Fruit fly (Drosophila melanogaster) whole organism, embryonic: ENCODE results near the gene CG3119.
A peak's percentile ranks its signal among the peaks of the same experiment; 100 is the strongest.

Source experiments
- CG1024 ChIP-seq: fragments of 200-800 bp; sonication (Bioruptor generic); IDR thresholded peaks from 2 replicates; pipeline ENCODE4 v1.3.6; 2022; ENCODE audit warnings: missing biosample characterization, missing genetic modification characterization
- CG10979 ChIP-seq: fragments of 200-800 bp; sonication (Bioruptor generic); optimal IDR thresholded peaks from 2 replicates; lab custom pipeline; 2018; ENCODE audit warnings: missing biosample characterization, mild to moderate bottlenecking, missing genetic modification characterization, moderate library complexity
- CG13894 ChIP-seq: fragments of 200-800 bp; sonication (Bioruptor generic); optimal IDR thresholded peaks from 3 replicates; lab custom pipeline; 2018; ENCODE audit warnings: missing biosample characterization, mild to moderate bottlenecking, missing genetic modification characterization, moderate library complexity
- CG14014 ChIP-seq: fragments of 200-800 bp; sonication (Bioruptor generic); IDR thresholded peaks from 2 replicates; pipeline ENCODE4 v1.3.6; 2022; ENCODE audit warnings: missing biosample characterization, missing genetic modification characterization
- CG18262 ChIP-seq: fragments of 200-800 bp; optimal IDR thresholded peaks from 3 replicates; lab custom pipeline; 2019; ENCODE audit warnings: missing biosample characterization, mild to moderate bottlenecking, missing genetic modification characterization, moderate library complexity
- CG1832 ChIP-seq: fragments of 200-800 bp; sonication (Bioruptor generic); optimal IDR thresholded peaks from 2 replicates; lab custom pipeline; 2017; ENCODE audit warnings: missing biosample characterization, mild to moderate bottlenecking, missing genetic modification characterization, inconsistent platforms
- CG18619 ChIP-seq: fragments of 200-800 bp; sonication (Bioruptor generic); optimal IDR thresholded peaks from 3 replicates; lab custom pipeline; 2017; ENCODE audit warnings: missing biosample characterization, mild to moderate bottlenecking, missing genetic modification characterization
- Ets65A ChIP-seq: fragments of 200-800 bp; sonication (Bioruptor generic); peaks from one replicate; lab custom pipeline; 2016; ENCODE audit warnings: missing biosample characterization, missing genetic modification characterization
- Gsc ChIP-seq: fragments of 200-800 bp; sonication (Bioruptor generic); IDR thresholded peaks from 2 replicates; pipeline ENCODE4 v1.3.6; 2022; ENCODE audit warnings: missing biosample characterization, missing genetic modification characterization
- Hey ChIP-seq: fragments of 200-800 bp; sonication (Bioruptor generic); optimal IDR thresholded peaks from 3 replicates; lab custom pipeline; 2018; ENCODE audit warnings: missing biosample characterization, mild to moderate bottlenecking, missing genetic modification characterization
- Hr3 ChIP-seq: fragments of 200-800 bp; sonication (Bioruptor generic); optimal IDR thresholded peaks from 3 replicates; lab custom pipeline; 2016; ENCODE audit warnings: missing biosample characterization, missing genetic modification characterization
- Kr ChIP-seq: fragments of 200-800 bp; sonication (Bioruptor generic); optimal IDR thresholded peaks from 2 replicates; lab custom pipeline; 2017; ENCODE audit warnings: missing biosample characterization, mild to moderate bottlenecking, missing genetic modification characterization
- Lhr ChIP-seq: fragments of 200-800 bp; sonication (Bioruptor generic); optimal IDR thresholded peaks from 3 replicates; lab custom pipeline; 2017; ENCODE audit warnings: mild to moderate bottlenecking, missing biosample characterization, missing genetic modification reagents, missing genetic modification characterization
- Med ChIP-seq: fragments of 200-800 bp; sonication (Bioruptor generic); peaks from one replicate; lab custom pipeline; 2016; ENCODE audit warnings: missing biosample characterization, missing genetic modification characterization, mild to moderate bottlenecking, inconsistent platforms, moderate library complexity
- Nf-YC ChIP-seq: fragments of 200-800 bp; optimal IDR thresholded peaks from 3 replicates; lab custom pipeline; 2019; ENCODE audit warnings: missing biosample characterization, mild to moderate bottlenecking, missing genetic modification characterization, moderate library complexity
- Ssrp ChIP-seq: fragments of 200-800 bp; sonication (Bioruptor generic); optimal IDR thresholded peaks from 2 replicates; lab custom pipeline; 2018; ENCODE audit warnings: missing biosample characterization, mild to moderate bottlenecking, missing genetic modification characterization, moderate library complexity
- Xrp1 ChIP-seq: fragments of 200-800 bp; sonication (Bioruptor generic); IDR thresholded peaks from 2 replicates; pipeline ENCODE4 v1.3.6; 2022; ENCODE audit warnings: missing biosample characterization, missing genetic modification characterization
- chinmo ChIP-seq: fragments of 200-800 bp; sonication (Bioruptor generic); IDR thresholded peaks from 4 replicates; pipeline ENCODE4 v1.3.6; 2022; ENCODE audit warnings: missing biosample characterization, missing genetic modification characterization; ENCODE audit not compliant: partially characterized antibody
- dysf ChIP-seq: fragments of 200-800 bp; sonication (Bioruptor generic); IDR thresholded peaks from 3 replicates; pipeline ENCODE4 v1.3.6; 2022; ENCODE audit warnings: missing biosample characterization, missing genetic modification characterization
- gem ChIP-seq: fragments of 200-800 bp; sonication (Bioruptor generic); optimal IDR thresholded peaks from 2 replicates; lab custom pipeline; 2019; ENCODE audit warnings: missing biosample characterization, mild to moderate bottlenecking, missing genetic modification characterization, moderate library complexity
- gsb-n ChIP-seq: fragments of 200-800 bp; sonication (Bioruptor generic); optimal IDR thresholded peaks from 3 replicates; lab custom pipeline; 2018; ENCODE audit warnings: missing biosample characterization, mild to moderate bottlenecking, missing genetic modification characterization
- inv ChIP-seq: fragments of 200-800 bp; sonication (Bioruptor generic); IDR thresholded peaks from 2 replicates; pipeline ENCODE4 v1.3.6; 2022; ENCODE audit warnings: missing biosample characterization, missing genetic modification characterization; ENCODE audit not compliant: partially characterized antibody
- kni ChIP-seq: fragments of 200-800 bp; sonication (Bioruptor generic); optimal IDR thresholded peaks from 3 replicates; lab custom pipeline; 2017; ENCODE audit warnings: mild to moderate bottlenecking, missing biosample characterization, missing genetic modification reagents, missing genetic modification characterization
- lilli ChIP-seq: fragments of 200-800 bp; sonication (Bioruptor generic); optimal IDR thresholded peaks from 3 replicates; lab custom pipeline; 2016; ENCODE audit warnings: missing biosample characterization, missing genetic modification characterization
- nau ChIP-seq: fragments of 200-800 bp; sonication (Bioruptor generic); optimal IDR thresholded peaks from 3 replicates; lab custom pipeline; 2017; ENCODE audit warnings: missing biosample characterization, mild to moderate bottlenecking, missing genetic modification characterization, missing genetic modification reagents
- nerfin-2 ChIP-seq: fragments of 200-800 bp; sonication (Bioruptor generic); IDR thresholded peaks from 2 replicates; pipeline ENCODE4 v1.3.6; 2022; ENCODE audit warnings: missing biosample characterization, missing genetic modification characterization; ENCODE audit not compliant: partially characterized antibody
- pan ChIP-seq, 4 experiments: fragments of >200 bp in 3 of 4; fragments of 200-800 bp in 1 of 4; sonication (Bioruptor generic) in 1 of 4; optimal IDR thresholded peaks in 3 of 4; IDR thresholded peaks in 1 of 4; 2 replicates each; pipeline versions ENCODE4 v1.3.6 to Lab custom; 2017 to 2022; ENCODE audit warnings: missing biosample characterization in 2 of 4, missing genetic modification characterization in 2 of 4, mixed read lengths in 1 of 4
- pho ChIP-seq: fragments of 200-800 bp; sonication (Bioruptor generic); optimal IDR thresholded peaks from 2 replicates; lab custom pipeline; 2016; ENCODE audit warnings: missing biosample characterization, missing genetic modification characterization
- prd ChIP-seq, 3 experiments: fragments of >200 bp in 2 of 3; fragments of 200-800 bp in 1 of 3; sonication (Bioruptor generic) in 1 of 3; optimal IDR thresholded peaks in 2 of 3; IDR thresholded peaks in 1 of 3; 2 replicates in 2 of 3; 3 replicates in 1 of 3; pipeline versions ENCODE4 v1.3.6 to Lab custom; 2017 to 2022; ENCODE audit warnings: missing biosample characterization in 1 of 3, missing genetic modification characterization in 1 of 3
- pros ChIP-seq: fragments of 200-800 bp; sonication (Bioruptor generic); optimal IDR thresholded peaks from 3 replicates; lab custom pipeline; 2019; ENCODE audit warnings: missing biosample characterization, mild to moderate bottlenecking, missing genetic modification characterization, moderate library complexity
- rib ChIP-seq: fragments of 200-800 bp; sonication (Bioruptor generic); IDR thresholded peaks from 2 replicates; pipeline ENCODE4 v1.3.6; 2022; ENCODE audit warnings: missing biosample characterization, missing genetic modification characterization
- shn ChIP-seq: fragments of 200-800 bp; sonication (Bioruptor generic); optimal IDR thresholded peaks from 3 replicates; lab custom pipeline; 2016; ENCODE audit warnings: missing biosample characterization, missing genetic modification characterization
- stc ChIP-seq: fragments of 200-800 bp; sonication (Bioruptor generic); IDR thresholded peaks from 2 replicates; pipeline ENCODE4 v1.3.6; 2022; ENCODE audit warnings: missing biosample characterization, missing genetic modification characterization
- vvl ChIP-seq: fragments of 200-800 bp; sonication (Bioruptor generic); IDR thresholded peaks from 2 replicates; pipeline ENCODE4 v1.3.6; 2022; ENCODE audit warnings: missing biosample characterization, missing genetic modification characterization

Gene CG3119

dm6 chr2L:2872309-2872932 lies 34.8 kb upstream of the CG3119 start (continued):
- TF ChIP-seq CG13894: peak; percentile 21
- TF ChIP-seq dysf (GFP tag; lab: Robert Waterston, UW): peak; percentile 72
- peak; percentile 28; the same call in 1 of the 2 replicates for TF ChIP-seq stc (GFP tag; lab: Robert Waterston, UW)
- TF ChIP-seq CG10979 (tag; lab: Kevin White, UChicago): no peak
- no peak for TF ChIP-seq pan (optimal IDR thresholded peaks at IDR 0.05; lab: Kevin White, UChicago)
- peak in 1 of 2 experiments; percentile 63 for TF ChIP-seq pan (GFP tag; optimal IDR thresholded peaks at IDR 0.05 in 1 of 2, IDR thresholded peaks at IDR 0.05 in 1 of 2)
- no peak for TF ChIP-seq pros (GFP tag; lab: Kevin White, UChicago)
- TF ChIP-seq lilli: peak; percentile 56
- peak; percentile 49 for TF ChIP-seq CG18619 (GFP tag; lab: Kevin White, UChicago)
- TF ChIP-seq gem (tag; lab: Kevin White, UChicago): peak; percentile 63
- TF ChIP-seq Ssrp (tag; lab: Kevin White, UChicago): peak; percentile 16
- peak; percentile 17 for TF ChIP-seq CG18262 (tag; lab: Kevin White, UChicago)
- no peak for TF ChIP-seq rib
- 0 out of 2 replicates have a peak, but pooled peaks have one; percentile 18 for TF ChIP-seq CG1024 (GFP tag; lab: Robert Waterston, UW)
- TF ChIP-seq CG1832 (GFP tag; lab: Kevin White, UChicago): no peak
- no peak for TF ChIP-seq kni (GFP tag; lab: Kevin White, UChicago)
- TF ChIP-seq Xrp1 (GFP tag; lab: Robert Waterston, UW): peak; percentile 49; the same call in 1 of the 2 replicates
- peak; percentile 30 for TF ChIP-seq nau
- TF ChIP-seq Nf-YC (tag; lab: Kevin White, UChicago): peak; percentile 33
- TF ChIP-seq nerfin-2 (GFP tag; lab: Robert Waterston, UW): no peak
- TF ChIP-seq Hr3 (GFP tag; lab: Kevin White, UChicago): no peak
- no peak for TF ChIP-seq pho (GFP tag; lab: Kevin White, UChicago)
- peak; percentile 65; the same call in 1 of the 2 replicates for TF ChIP-seq CG14014 (GFP tag; lab: Robert Waterston, UW)
- no peak for TF ChIP-seq prd (optimal IDR thresholded peaks at IDR 0.05; lab: Kevin White, UChicago)
- TF ChIP-seq prd (GFP tag; IDR thresholded peaks at IDR 0.05; lab: Robert Waterston, UW): peak; percentile 31; the same call in 1 of the 3 replicates
- TF ChIP-seq Hey (tag; lab: Kevin White, UChicago): no peak
- TF ChIP-seq Kr (GFP tag; lab: Kevin White, UChicago): no peak
- TF ChIP-seq Gsc (GFP tag; lab: Robert Waterston, UW): no peak
- peak; percentile 31 for TF ChIP-seq gsb-n (tag; lab: Kevin White, UChicago)

- no peak for TF ChIP-seq shn (GFP tag; lab: Kevin White, UChicago)
- TF ChIP-seq chinmo: 0 out of 4 replicates have a peak, but pooled peaks have one; percentile 66
- no peak for TF ChIP-seq Lhr (GFP tag; lab: Kevin White, UChicago)
- no peak for TF ChIP-seq pros (GFP tag; lab: Kevin White, UChicago)
- 0 out of 2 replicates have a peak, but pooled peaks have one; percentile 16 for TF ChIP-seq inv
- peak; percentile 68; the same call in 1 of the 2 replicates for TF ChIP-seq vvl (GFP tag; lab: Robert Waterston, UW)
- peak; percentile 78 for TF ChIP-seq Ets65A (GFP tag; lab: Kevin White, UChicago)
- peak; percentile 48 for TF ChIP-seq Med (GFP tag; lab: Kevin White, UChicago)
- TF ChIP-seq, all 482 proteins: peak for 5
Observed at dm6 chr2L:2869008-2869702, 31.5 kb upstream of the CG3119 start, which contains the start of gene CG8813. Gene CG8813 (plus strand): TSS chr2L:2869652.
